Worm (Caenorhabditis elegans): Measurements from ENCODE around the gene M01F1.9.

Gene M01F1.9

DNA sequence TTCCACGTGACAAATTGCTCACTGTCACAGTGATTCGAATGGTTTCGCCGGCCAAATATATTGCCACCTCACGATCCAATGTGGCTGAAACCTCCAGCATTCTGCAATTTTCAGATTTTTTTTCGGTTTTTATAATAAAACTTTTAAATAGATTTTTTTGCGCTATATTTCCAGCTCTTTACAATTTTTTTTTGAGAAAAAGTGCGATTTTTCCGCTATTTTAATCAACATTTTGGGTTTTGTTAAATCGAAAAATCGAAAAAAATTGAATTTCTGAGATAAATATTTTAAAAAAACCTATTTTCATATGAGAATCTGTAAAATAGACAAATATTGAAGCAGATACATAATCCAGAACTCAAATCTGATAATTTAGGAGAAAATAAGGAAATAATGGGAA lies at the start of gene M01F1.9:
Gene M01F1.9, minus strand, starts transcription at position 101 of the 400 bp plus-strand sequence.
- TF ChIP-seq pros-1 (tag; optimal IDR thresholded peaks at IDR 0.05) (no peak), lim-6 (tag; optimal IDR thresholded peaks at IDR 0.05) (no peak), dve-1 (tag; optimal IDR thresholded peaks at IDR 0.05) (no peak), fax-1 (tag; optimal IDR thresholded peaks at IDR 0.05) (no peak), nhr-11 (tag; optimal IDR thresholded peaks at IDR 0.05) (no peak), sox-2 (GFP tag; IDR thresholded peaks at IDR 0.05) (no peak), K09A11.1 (tag; optimal IDR thresholded peaks at IDR 0.05; ENCODE audit: insufficient read depth) (no peak), lin-11 (tag; optimal IDR thresholded peaks at IDR 0.05) (no peak), Y22D7AL.16 (tag; optimal IDR thresholded peaks at IDR 0.05) (no peak), pqm-1 (tag; optimal IDR thresholded peaks at IDR 0.05) (no peak), ceh-22 (tag; optimal IDR thresholded peaks at IDR 0.05) (no peak), unc-55 (GFP tag; optimal IDR thresholded peaks at IDR 0.05) (no peak), ceh-18 (tag; optimal IDR thresholded peaks at IDR 0.05) (no peak), ceh-6 (GFP tag; optimal IDR thresholded peaks at IDR 0.05) (no peak), pat-9 (tag; optimal IDR thresholded peaks at IDR 0.05) (no peak), ceh-48 (tag; optimal IDR thresholded peaks at IDR 0.05) (no peak)

ce11 chrIII:3548017-3548416 lies 49.2 kb upstream of the M01F1.9 start, which contains the start of gene C54C6.11:
Gene C54C6.11, plus strand, starts transcription at chrIII:3548317.
- TF ChIP-seq syd-9 (tag; optimal IDR thresholded peaks at IDR 0.05), result no peak
- TF ChIP-seq pat-9 (tag; optimal IDR thresholded peaks at IDR 0.05), result no peak
- no peak for TF ChIP-seq pha-4 (tag; optimal IDR thresholded peaks at IDR 0.05)
- TF ChIP-seq elt-4 (tag; optimal IDR thresholded peaks at IDR 0.05), result no peak
- TF ChIP-seq unc-86 (tag; optimal IDR thresholded peaks at IDR 0.05), result no peak
- no peak for TF ChIP-seq pha-2 (tag; optimal IDR thresholded peaks at IDR 0.05)
- TF ChIP-seq unc-3 (GFP tag; conservative IDR thresholded peaks at IDR 0.05), result no peak
- TF ChIP-seq unc-3 (tag; optimal IDR thresholded peaks at IDR 0.05), result no peak
- no peak for TF ChIP-seq fkh-6 (tag; optimal IDR thresholded peaks at IDR 0.05)
- TF ChIP-seq madf-2 (tag; optimal IDR thresholded peaks at IDR 0.05), result no peak

ce11 chrIII:3546323-3546722 lies 47.5 kb upstream of the M01F1.9 start, which contains the start of gene C54C6.7:
Gene C54C6.7, minus strand, starts transcription at chrIII:3546423.
- TF ChIP-seq pha-2 (tag; optimal IDR thresholded peaks at IDR 0.05), result no peak
- no peak for TF ChIP-seq ceh-14 (tag; optimal IDR thresholded peaks at IDR 0.05)

- TF ChIP-seq ceh-6 (GFP tag; optimal IDR thresholded peaks at IDR 0.05) (no peak), unc-42 (tag; optimal IDR thresholded peaks at IDR 0.05) (peak; percentile 92), fkh-10 (GFP tag; optimal IDR thresholded peaks at IDR 0.05) (peak; percentile 23), tbx-2 (tag; optimal IDR thresholded peaks at IDR 0.05) (no peak), ceh-34 (tag; optimal IDR thresholded peaks at IDR 0.05) (peak; percentile 7), lin-11 (tag; optimal IDR thresholded peaks at IDR 0.05) (no peak), ceh-31 (tag; optimal IDR thresholded peaks at IDR 0.05) (peak; percentile 67), ceh-19 (GFP tag; optimal IDR thresholded peaks at IDR 0.05) (no peak)
Measured at ce11 chrIII:3543071-3543470, 44.2 kb upstream of the M01F1.9 start.

- TF ChIP-seq fkh-6 (tag; optimal IDR thresholded peaks at IDR 0.05) (no peak), dmd-4 (tag; optimal IDR thresholded peaks at IDR 0.05; ENCODE audit: borderline replicate concordance) (no peak), nfya-1 (tag; optimal IDR thresholded peaks at IDR 0.05) (peak; percentile 23), ceh-48 (tag; optimal IDR thresholded peaks at IDR 0.05) (peak; percentile 58), nhr-11 (tag; optimal IDR thresholded peaks at IDR 0.05) (no peak), mec-3 (tag; optimal IDR thresholded peaks at IDR 0.05; ENCODE audit: borderline replicate concordance) (no peak), ceh-45 (GFP tag; IDR thresholded peaks at IDR 0.05) (no peak), sdc-2 (tag; optimal IDR thresholded peaks at IDR 0.05) (no peak), nhr-232 (tag; optimal IDR thresholded peaks at IDR 0.05) (no peak), unc-42 (tag; optimal IDR thresholded peaks at IDR 0.05) (peak; percentile 73), ceh-31 (tag; optimal IDR thresholded peaks at IDR 0.05) (peak; percentile 55), elt-2 (tag; optimal IDR thresholded peaks at IDR 0.05) (no peak)
Measured at ce11 chrIII:3542105-3542504, 43.2 kb upstream of the M01F1.9 start.

All from whole organism, late embryonic.